Fruit fly (Drosophila melanogaster) whole organism, wandering third instar larva: ENCODE results near the gene GstD7.

Experiments
- CG32264 ChIP-seq: fragments of 200-800 bp; sonication (Bioruptor generic); optimal IDR thresholded peaks from 2 replicates; lab custom pipeline; 2016; ENCODE audit warnings: missing biosample characterization, missing genetic modification characterization
- CG9705 ChIP-seq: fragments of 200-800 bp; sonication (Bioruptor generic); optimal IDR thresholded peaks from 2 replicates; lab custom pipeline; 2018; ENCODE audit warnings: missing biosample characterization, mild to moderate bottlenecking, missing genetic modification characterization
- CrebA ChIP-seq: fragments of 200-800 bp; sonication (Bioruptor generic); optimal IDR thresholded peaks from 2 replicates; lab custom pipeline; 2016; ENCODE audit warnings: missing biosample characterization, mild to moderate bottlenecking, missing genetic modification characterization, borderline replicate concordance
- Dfd ChIP-seq: fragments of >200 bp; optimal IDR thresholded peaks from 2 replicates; lab custom pipeline; 2017; ENCODE audit warnings: missing biosample characterization, missing genetic modification characterization
- Dif ChIP-seq: fragments of 200-275, 200-300 bp; sonication (Bioruptor generic); optimal IDR thresholded peaks from 2 replicates; lab custom pipeline; 2018; ENCODE audit warnings: missing biosample characterization, missing genetic modification characterization; ENCODE audit not compliant: partially characterized antibody
- GATAd ChIP-seq: sonication (Bioruptor generic); optimal IDR thresholded peaks from 2 replicates; lab custom pipeline; 2016; ENCODE audit warnings: missing biosample characterization, missing genetic modification characterization
- Hnf4 ChIP-seq: fragments of 200-800 bp; sonication (Bioruptor generic); optimal IDR thresholded peaks from 2 replicates; lab custom pipeline; 2016; ENCODE audit warnings: missing biosample characterization, mild to moderate bottlenecking, missing genetic modification characterization
- Hr78 ChIP-seq: fragments of >200 bp; optimal IDR thresholded peaks from 2 replicates; lab custom pipeline; 2017; ENCODE audit warnings: missing biosample characterization, missing genetic modification characterization
- Hr83 ChIP-seq: fragments of 200-300 bp; sonication (Bioruptor generic); optimal IDR thresholded peaks from 2 replicates; lab custom pipeline; 2016; ENCODE audit warnings: missing biosample characterization, mild to moderate bottlenecking, missing genetic modification characterization, moderate library complexity; ENCODE audit not compliant: poor library complexity, severe bottlenecking
- Jra ChIP-seq: sonication (Bioruptor generic); optimal IDR thresholded peaks from 2 replicates; lab custom pipeline; 2016; ENCODE audit warnings: missing biosample characterization, missing genetic modification characterization
- Mio ChIP-seq: sonication (Bioruptor generic); optimal IDR thresholded peaks from 2 replicates; lab custom pipeline; 2016; ENCODE audit warnings: missing biosample characterization, missing genetic modification characterization
- OdsH ChIP-seq: fragments of 200-800 bp; sonication (Bioruptor generic); optimal IDR thresholded peaks from 2 replicates; lab custom pipeline; 2016; ENCODE audit warnings: missing biosample characterization, mild to moderate bottlenecking, missing genetic modification characterization
- Sp1 ChIP-seq: fragments of 200-800 bp; sonication (Bioruptor generic); optimal IDR thresholded peaks from 3 replicates; lab custom pipeline; 2019; ENCODE audit warnings: missing biosample characterization, mild to moderate bottlenecking, missing genetic modification characterization, moderate library complexity
- Vsx2 ChIP-seq: fragments of 200-300, 225-300 bp; sonication (Bioruptor generic); optimal IDR thresholded peaks from 2 replicates; lab custom pipeline; 2018; ENCODE audit warnings: missing biosample characterization, missing genetic modification characterization; ENCODE audit not compliant: partially characterized antibody
- br ChIP-seq: fragments of 200-800 bp; sonication (Bioruptor generic); optimal IDR thresholded peaks from 2 replicates; lab custom pipeline; 2016; ENCODE audit warnings: missing biosample characterization, missing genetic modification characterization
- brk ChIP-seq: fragments of 200-800 bp; sonication (Bioruptor generic); optimal IDR thresholded peaks from 2 replicates; lab custom pipeline; 2016; ENCODE audit warnings: missing biosample characterization, mild to moderate bottlenecking, missing genetic modification characterization
- dl ChIP-seq, 2 experiments: fragments of 175-275, 200-275 bp in 1 of 2; fragments of 200-275 bp in 1 of 2; sonication (Bioruptor generic); optimal IDR thresholded peaks; lab custom pipeline; 2018; ENCODE audit warnings: mild to moderate bottlenecking in 2 of 2, missing biosample characterization in 2 of 2, missing genetic modification characterization in 2 of 2, moderate library complexity in 2 of 2; ENCODE audit not compliant: partially characterized antibody in 2 of 2, insufficient read depth in 1 of 2
- dmrt93B ChIP-seq: fragments of 200-800 bp; sonication (Bioruptor generic); optimal IDR thresholded peaks from 2 replicates; lab custom pipeline; 2018; ENCODE audit warnings: missing biosample characterization, mild to moderate bottlenecking, missing genetic modification characterization
- dsf ChIP-seq: sonication (Bioruptor generic); optimal IDR thresholded peaks from 2 replicates; lab custom pipeline; 2016; ENCODE audit warnings: missing biosample characterization, missing genetic modification characterization, borderline replicate concordance
- ey ChIP-seq: fragments of 200-800 bp; sonication (Bioruptor generic); optimal IDR thresholded peaks from 2 replicates; lab custom pipeline; 2016; ENCODE audit warnings: missing biosample characterization, missing genetic modification characterization
- foxo ChIP-seq, 2 experiments: fragments of 200-800 bp; sonication (Bioruptor generic); optimal IDR thresholded peaks; 2 replicates in 1 of 2; 3 replicates in 1 of 2; lab custom pipeline; 2016 to 2017; ENCODE audit warnings: missing biosample characterization in 2 of 2, missing genetic modification characterization in 2 of 2
- h ChIP-seq: fragments of 200-800 bp; sonication (Bioruptor generic); optimal IDR thresholded peaks from 3 replicates; lab custom pipeline; 2016; ENCODE audit warnings: missing biosample characterization, mild to moderate bottlenecking, missing genetic modification characterization
- jim ChIP-seq: fragments of 175-275, 200-325 bp; sonication (Bioruptor generic); optimal IDR thresholded peaks from 2 replicates; lab custom pipeline; 2016; ENCODE audit warnings: missing biosample characterization, mild to moderate bottlenecking, missing genetic modification characterization
- lola ChIP-seq: fragments of >200 bp; optimal IDR thresholded peaks from 2 replicates; lab custom pipeline; 2017; ENCODE audit warnings: missing biosample characterization, missing genetic modification characterization
- pan ChIP-seq: fragments of >200 bp; optimal IDR thresholded peaks from 2 replicates; lab custom pipeline; 2017
- psq ChIP-seq: fragments of 200-800 bp; sonication (Bioruptor generic); optimal IDR thresholded peaks from 3 replicates; lab custom pipeline; 2017; ENCODE audit warnings: missing biosample characterization, mild to moderate bottlenecking, missing genetic modification characterization, moderate library complexity
- rgr ChIP-seq: fragments of 200-800 bp; sonication (Bioruptor generic); optimal IDR thresholded peaks from 3 replicates; lab custom pipeline; 2016; ENCODE audit warnings: missing biosample characterization, mild to moderate bottlenecking, missing genetic modification characterization
- sage ChIP-seq: fragments of 200-800 bp; sonication (Bioruptor generic); optimal IDR thresholded peaks from 2 replicates; lab custom pipeline; 2016; ENCODE audit warnings: missing biosample characterization, mild to moderate bottlenecking, missing genetic modification characterization
- sv ChIP-seq: fragments of 200-800 bp; sonication (Bioruptor generic); optimal IDR thresholded peaks from 3 replicates; lab custom pipeline; 2016; ENCODE audit warnings: missing biosample characterization, missing genetic modification characterization
- tai ChIP-seq: sonication (Bioruptor generic); optimal IDR thresholded peaks from 2 replicates; lab custom pipeline; 2016; ENCODE audit warnings: missing biosample characterization, missing genetic modification characterization
- usp ChIP-seq: fragments of >200 bp; optimal IDR thresholded peaks from 2 replicates; lab custom pipeline; 2017; ENCODE audit warnings: missing biosample characterization, missing genetic modification characterization
- woc ChIP-seq: sonication (Bioruptor generic); optimal IDR thresholded peaks from 2 replicates; lab custom pipeline; 2016; ENCODE audit warnings: missing biosample characterization, mild to moderate bottlenecking, missing genetic modification characterization

The GstD7 gene

DNA sequence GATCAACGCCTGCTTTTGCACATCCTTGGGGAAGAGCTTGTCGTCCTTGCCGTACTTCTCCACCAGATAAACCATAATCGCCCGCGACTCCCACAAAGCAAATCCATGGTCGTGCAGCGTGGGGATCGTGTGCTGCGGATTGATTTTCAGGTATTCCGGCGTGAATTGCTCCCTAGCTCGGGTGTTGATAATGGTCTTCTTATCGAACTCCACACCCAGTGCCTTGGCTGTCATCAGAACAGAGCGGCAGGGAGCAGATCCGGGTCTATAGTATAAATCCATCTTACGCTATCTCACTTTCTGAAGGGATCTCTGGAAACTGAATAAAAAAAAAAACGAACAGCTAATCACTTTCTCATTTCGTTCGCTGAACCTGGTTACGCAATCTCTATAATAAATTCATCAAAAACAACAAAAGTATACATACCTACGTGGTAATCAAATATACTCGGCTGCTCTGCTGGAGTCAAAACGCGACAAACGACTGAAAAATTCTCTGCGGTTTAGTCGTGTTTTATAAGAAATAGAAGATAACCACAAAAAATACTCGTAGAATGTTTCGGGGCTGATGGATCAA lies 12.9 kb upstream of the GstD7 start, which contains the start of gene GstD10:
Gene GstD10, minus strand, starts transcription at position 472 of the 577 bp plus-strand sequence.
- TF ChIP-seq Hr83 (GFP tag; lab: Kevin White, UChicago) (no peak), GATAd (no peak), dl (GFP tag; optimal IDR thresholded peaks at IDR 0.05; lab: Kevin White, UChicago; ENCODE audit: insufficient read depth in 1 of 2, partially characterized antibody in 2 of 2) (no peak), CrebA (GFP tag; lab: Kevin White, UChicago) (no peak), pan (lab: Kevin White, UChicago) (no peak), br (GFP tag; lab: Kevin White, UChicago) (no peak), dmrt93B (GFP tag; lab: Kevin White, UChicago) (no peak), ey (GFP tag; lab: Kevin White, UChicago) (no peak), Sp1 (GFP tag; lab: Kevin White, UChicago) (no peak), Jra (no peak), Hnf4 (no peak), usp (no peak), Vsx2 (GFP tag; lab: Kevin White, UChicago) (no peak), sage (GFP tag; lab: Kevin White, UChicago) (no peak), h (GFP tag; lab: Kevin White, UChicago) (no peak), Dif (GFP tag; lab: Kevin White, UChicago) (no peak)

- TF ChIP-seq lola (GFP tag; lab: Kevin White, UChicago) (no peak), jim (GFP tag; lab: Kevin White, UChicago) (no peak), Dfd (GFP tag; lab: Kevin White, UChicago) (no peak), Sp1 (GFP tag; lab: Kevin White, UChicago) (no peak), rgr (GFP tag; lab: Kevin White, UChicago) (no peak), tai (GFP tag; lab: Kevin White, UChicago) (no peak), br (GFP tag; lab: Kevin White, UChicago) (no peak), dsf (GFP tag; lab: Kevin White, UChicago) (no peak), pan (lab: Kevin White, UChicago) (no peak), dl (GFP tag; optimal IDR thresholded peaks at IDR 0.05; lab: Kevin White, UChicago; ENCODE audit: insufficient read depth in 1 of 2, partially characterized antibody in 2 of 2) (no peak), woc (GFP tag; lab: Kevin White, UChicago) (no peak), Dif (GFP tag; lab: Kevin White, UChicago) (no peak), psq (GFP tag; lab: Kevin White, UChicago) (no peak), CrebA (GFP tag; lab: Kevin White, UChicago) (no peak), sv (GFP tag; lab: Kevin White, UChicago) (no peak), GATAd (no peak)
- TF ChIP-seq, all 38 proteins: peak for 0
Measured at dm6 chr3R:12365887-12366286, 12.4 kb upstream of the GstD7 start.

dm6 chr3R:12367464-12367863 lies 10.8 kb upstream of the GstD7 start, which contains the start of gene GstD9:
TSS of gene GstD9 (minus strand) at chr3R:12367564.
- TF ChIP-seq Hr83 (GFP tag; lab: Kevin White, UChicago) = no peak
- TF ChIP-seq Hnf4 = no peak
- TF ChIP-seq brk (GFP tag; lab: Kevin White, UChicago) = no peak
- TF ChIP-seq foxo (GFP tag; optimal IDR thresholded peaks at IDR 0.05; lab: Kevin White, UChicago) = no peak
- TF ChIP-seq h (GFP tag; lab: Kevin White, UChicago) = no peak
- TF ChIP-seq dsf (GFP tag; lab: Kevin White, UChicago) = no peak
- no peak for TF ChIP-seq jim (GFP tag; lab: Kevin White, UChicago)
- no peak for TF ChIP-seq Dif (GFP tag; lab: Kevin White, UChicago)
- TF ChIP-seq tai (GFP tag; lab: Kevin White, UChicago) = no peak
- TF ChIP-seq CG32264 (GFP tag; lab: Kevin White, UChicago) = no peak
- TF ChIP-seq CrebA (GFP tag; lab: Kevin White, UChicago) = no peak
- TF ChIP-seq Hr78 (GFP tag; lab: Kevin White, UChicago) = no peak
- TF ChIP-seq woc (GFP tag; lab: Kevin White, UChicago) = no peak
- TF ChIP-seq OdsH = no peak
- TF ChIP-seq CG9705 = no peak
- TF ChIP-seq Vsx2 (GFP tag; lab: Kevin White, UChicago) = no peak
- TF ChIP-seq usp = no peak
- TF ChIP-seq Mio (GFP tag; lab: Kevin White, UChicago) = no peak
